Fruit fly (Drosophila melanogaster) whole organism, adult: ENCODE results near the gene CG11755.

Experiments
- CG7045 ChIP-seq: fragments of 200-800 bp; sonication (Bioruptor generic); optimal IDR thresholded peaks from 2 replicates; lab custom pipeline; 2017; ENCODE audit warnings: missing biosample characterization, mild to moderate bottlenecking, missing genetic modification characterization
- cnc ChIP-seq, 2 experiments: fragments of >200 bp; optimal IDR thresholded peaks; 2 replicates each; lab custom pipeline; 2017
- pad ChIP-seq: fragments of 200-800 bp; sonication (Bioruptor generic); optimal IDR thresholded peaks from 3 replicates; lab custom pipeline; 2017; ENCODE audit warnings: missing biosample characterization, missing genetic modification characterization, mild to moderate bottlenecking, moderate library complexity, missing genetic modification reagents

dm6 chr3R:8645580-8646220, 31.0 kb upstream of the CG11755 start, which contains the start of gene Cyp313b1:
- TF ChIP-seq pad (GFP tag; lab: Kevin White, UChicago) (no peak), CG7045 (no peak), cnc (optimal IDR thresholded peaks at IDR 0.05; lab: Kevin White, UChicago) (no peak)
